Worm (Caenorhabditis elegans) whole organism, late embryonic: ENCODE results near the gene gsto-3.

Source experiments
- C38D4.7 ChIP-seq: fragments of 200-800 bp; sonication (Bioruptor generic); optimal IDR thresholded peaks from 2 replicates; lab custom pipeline; 2018; ENCODE audit warnings: mild to moderate bottlenecking, missing genetic modification characterization, moderate library complexity, missing compliant biosample characterization
- K02D7.2 ChIP-seq: sonication (generic microtip); optimal IDR thresholded peaks from 2 replicates; lab custom pipeline; 2017; ENCODE audit warnings: mild to moderate bottlenecking, missing genetic modification characterization, missing compliant biosample characterization
- K09A11.1 ChIP-seq: sonication (generic microtip); optimal IDR thresholded peaks from 2 replicates; lab custom pipeline; 2017; ENCODE audit warnings: antibody characterized with exemption, mild to moderate bottlenecking, missing genetic modification characterization, missing compliant biosample characterization; ENCODE audit not compliant: insufficient read depth
- T23F11.4 ChIP-seq: fragments of 200-800 bp; sonication (Bioruptor generic); optimal IDR thresholded peaks from 2 replicates; lab custom pipeline; 2018; ENCODE audit warnings: mild to moderate bottlenecking, missing genetic modification characterization, missing compliant biosample characterization
- Y22D7AL.16 ChIP-seq: sonication (generic microtip); optimal IDR thresholded peaks from 2 replicates; lab custom pipeline; 2016; ENCODE audit warnings: missing genetic modification characterization, missing compliant biosample characterization
- ahr-1 ChIP-seq: sonication (generic microtip); optimal IDR thresholded peaks from 2 replicates; lab custom pipeline; 2016; ENCODE audit warnings: missing genetic modification characterization, missing compliant biosample characterization
- ama-1 ChIP-seq: fragments of 150-350 bp; optimal IDR thresholded peaks from 2 replicates; lab custom pipeline; 2014
- ceh-14 ChIP-seq: sonication (generic microtip); optimal IDR thresholded peaks from 2 replicates; lab custom pipeline; 2016; ENCODE audit warnings: missing genotype, missing genetic modification characterization, missing compliant biosample characterization
- ceh-18 ChIP-seq: sonication (generic microtip); optimal IDR thresholded peaks from 2 replicates; lab custom pipeline; 2016; ENCODE audit warnings: missing genetic modification characterization, missing compliant biosample characterization
- ceh-19 ChIP-seq: fragments of 200-800 bp; sonication (Bioruptor generic); optimal IDR thresholded peaks from 2 replicates; lab custom pipeline; 2018; ENCODE audit warnings: mild to moderate bottlenecking, missing genetic modification characterization, missing compliant biosample characterization
- ceh-2 ChIP-seq: sonication (generic microtip); optimal IDR thresholded peaks from 2 replicates; lab custom pipeline; 2016; ENCODE audit warnings: missing genotype, missing genetic modification characterization, missing compliant biosample characterization
- ceh-6 ChIP-seq: fragments of 200-800 bp; sonication (Bioruptor generic); optimal IDR thresholded peaks from 2 replicates; lab custom pipeline; 2018; ENCODE audit warnings: mild to moderate bottlenecking, missing genetic modification characterization, missing compliant biosample characterization
- ceh-9 ChIP-seq: sonication (generic microtip); optimal IDR thresholded peaks from 2 replicates; lab custom pipeline; 2016; ENCODE audit warnings: mild to moderate bottlenecking, missing genetic modification characterization, inconsistent platforms, missing compliant biosample characterization
- che-1 ChIP-seq: sonication (generic microtip); optimal IDR thresholded peaks from 2 replicates; lab custom pipeline; 2016; ENCODE audit warnings: mild to moderate bottlenecking, missing genetic modification characterization, missing compliant biosample characterization
- elt-2 ChIP-seq: sonication (generic microtip); optimal IDR thresholded peaks from 2 replicates; lab custom pipeline; 2016; ENCODE audit warnings: missing genetic modification reagents, missing genetic modification characterization, missing compliant biosample characterization
- fkh-10 ChIP-seq: fragments of 150-350 bp; optimal IDR thresholded peaks from 2 replicates; lab custom pipeline; 2014; ENCODE audit warnings: missing biosample characterization, missing genetic modification reagents, missing genetic modification characterization
- fkh-6 ChIP-seq: sonication (generic microtip); optimal IDR thresholded peaks from 2 replicates; lab custom pipeline; 2016; ENCODE audit warnings: missing genetic modification characterization, missing compliant biosample characterization
- hlh-13 ChIP-seq: fragments of 200-800 bp; sonication (Bioruptor generic); optimal IDR thresholded peaks from 2 replicates; lab custom pipeline; 2018; ENCODE audit warnings: mild to moderate bottlenecking, missing genetic modification characterization, missing compliant biosample characterization
- hlh-15 ChIP-seq: sonication (generic microtip); optimal IDR thresholded peaks from 2 replicates; lab custom pipeline; 2016; ENCODE audit warnings: missing genetic modification characterization, missing compliant biosample characterization
- hlh-30 ChIP-seq: sonication (generic microtip); optimal IDR thresholded peaks from 2 replicates; lab custom pipeline; 2017; ENCODE audit warnings: antibody characterized with exemption, missing genetic modification characterization, missing compliant biosample characterization; ENCODE audit not compliant: insufficient read depth
- hlh-6 ChIP-seq: sonication (generic microtip); optimal IDR thresholded peaks from 2 replicates; lab custom pipeline; 2016; ENCODE audit warnings: missing genotype, missing genetic modification characterization, missing compliant biosample characterization
- hlh-8 ChIP-seq: sonication (generic microtip); optimal IDR thresholded peaks from 2 replicates; lab custom pipeline; 2016; ENCODE audit warnings: missing genotype, missing genetic modification characterization, missing compliant biosample characterization
- lin-11 ChIP-seq: fragments of 200-800 bp; sonication (Bioruptor generic); optimal IDR thresholded peaks from 2 replicates; lab custom pipeline; 2018; ENCODE audit warnings: mild to moderate bottlenecking, missing genetic modification characterization, missing compliant biosample characterization
- madf-2 ChIP-seq: sonication (generic microtip); optimal IDR thresholded peaks from 2 replicates; lab custom pipeline; 2017; ENCODE audit warnings: missing genetic modification characterization, missing compliant biosample characterization
- mec-3 ChIP-seq: sonication (generic microtip); optimal IDR thresholded peaks from 2 replicates; lab custom pipeline; 2016; ENCODE audit warnings: borderline replicate concordance, missing genetic modification characterization, missing compliant biosample characterization
- nfya-1 ChIP-seq: sonication (generic microtip); optimal IDR thresholded peaks from 2 replicates; lab custom pipeline; 2017; ENCODE audit warnings: missing genetic modification characterization, mild to moderate bottlenecking, missing compliant biosample characterization, antibody characterized with exemption, moderate library complexity
- nhr-11 ChIP-seq: fragments of 150-350 bp; optimal IDR thresholded peaks from 2 replicates; lab custom pipeline; 2014; ENCODE audit warnings: missing biosample characterization, missing genetic modification characterization
- nhr-232 ChIP-seq: sonication (generic microtip); optimal IDR thresholded peaks from 2 replicates; lab custom pipeline; 2016; ENCODE audit warnings: missing genetic modification characterization, missing compliant biosample characterization
- pax-1 ChIP-seq: fragments of 150-350 bp; optimal IDR thresholded peaks from 2 replicates; lab custom pipeline; 2014; ENCODE audit warnings: missing biosample characterization, missing genetic modification characterization
- pha-2 ChIP-seq: sonication (generic microtip); optimal IDR thresholded peaks from 2 replicates; lab custom pipeline; 2017; ENCODE audit warnings: mild to moderate bottlenecking, missing genetic modification characterization, missing compliant biosample characterization
- pqm-1 ChIP-seq: sonication (generic microtip); optimal IDR thresholded peaks from 2 replicates; lab custom pipeline; 2016; ENCODE audit warnings: missing genetic modification characterization, missing compliant biosample characterization
- ref-2 ChIP-seq: sonication (generic microtip); optimal IDR thresholded peaks from 2 replicates; lab custom pipeline; 2016; ENCODE audit warnings: missing genetic modification characterization, missing compliant biosample characterization
- rnt-1 ChIP-seq: sonication (generic microtip); optimal IDR thresholded peaks from 2 replicates; lab custom pipeline; 2016; ENCODE audit warnings: missing genetic modification characterization, missing compliant biosample characterization
- sdc-2 ChIP-seq: sonication (generic microtip); optimal IDR thresholded peaks from 2 replicates; lab custom pipeline; 2016; ENCODE audit warnings: missing genotype, missing genetic modification characterization, missing compliant biosample characterization
- sox-2 ChIP-seq: fragments of 200-800 bp; sonication (Bioruptor generic); IDR thresholded peaks from 2 replicates; pipeline ENCODE4 v1.3.6; 2022; ENCODE audit warnings: missing genetic modification reagents, missing genetic modification characterization, missing compliant biosample characterization
- sox-4 ChIP-seq: sonication (generic microtip); optimal IDR thresholded peaks from 2 replicates; lab custom pipeline; 2017; ENCODE audit warnings: mild to moderate bottlenecking, missing genetic modification characterization, inconsistent platforms, missing compliant biosample characterization
- syd-9 ChIP-seq: sonication (generic microtip); optimal IDR thresholded peaks from 2 replicates; lab custom pipeline; 2016; ENCODE audit warnings: mild to moderate bottlenecking, missing genetic modification characterization, moderate library complexity, missing compliant biosample characterization
- tbx-2 ChIP-seq: sonication (generic microtip); optimal IDR thresholded peaks from 2 replicates; lab custom pipeline; 2016; ENCODE audit warnings: missing genetic modification characterization, missing compliant biosample characterization
- tbx-7 ChIP-seq: sonication (generic microtip); optimal IDR thresholded peaks from 2 replicates; lab custom pipeline; 2016; ENCODE audit warnings: missing genotype, missing genetic modification characterization, missing compliant biosample characterization
- unc-3 ChIP-seq, 2 experiments: fragments of 200-800 bp in 1 of 2; sonication (Bioruptor generic) in 1 of 2; sonication (generic microtip) in 1 of 2; conservative IDR thresholded peaks in 1 of 2; optimal IDR thresholded peaks in 1 of 2; 2 replicates each; pipeline versions ENCODE4 v1.3.6 to Lab custom; 2016 to 2022; ENCODE audit warnings: missing compliant biosample characterization in 2 of 2, missing genetic modification characterization in 2 of 2, missing genetic modification reagents in 1 of 2
- unc-86 ChIP-seq: sonication (generic microtip); optimal IDR thresholded peaks from 2 replicates; lab custom pipeline; 2016; ENCODE audit warnings: missing genetic modification characterization, missing compliant biosample characterization

Gene gsto-3

DNA sequence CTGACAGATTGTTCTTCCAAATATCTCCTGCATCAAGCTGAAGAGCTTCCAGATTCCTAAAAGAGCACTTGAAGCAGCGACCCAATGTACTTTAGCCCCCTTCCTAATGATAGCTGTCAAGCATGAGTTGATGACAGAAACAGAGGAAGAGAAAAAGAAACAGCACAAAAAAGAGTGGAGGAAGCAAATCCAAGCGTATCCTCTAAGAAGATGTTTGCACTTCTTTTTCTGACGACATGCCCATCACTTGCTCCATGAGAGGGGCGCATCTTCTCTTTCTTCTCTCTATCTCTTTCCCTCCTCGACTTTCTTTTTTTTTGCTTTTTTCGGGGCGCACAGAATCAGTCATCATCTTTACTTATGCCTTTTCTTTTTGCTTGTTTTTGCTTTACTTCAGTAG, 20.8 kb downstream of the gsto-3 start:
- no peak for TF ChIP-seq nhr-232 (tag; lab: Kevin White, UChicago)
- TF ChIP-seq nhr-11 = no peak
- TF ChIP-seq ref-2 (tag; lab: Kevin White, UChicago) = no peak
- no peak for TF ChIP-seq syd-9 (tag; lab: Kevin White, UChicago)
- no peak for TF ChIP-seq nfya-1 (tag; lab: Kevin White, UChicago)
- TF ChIP-seq, all 69 proteins: peak for 0

DNA sequence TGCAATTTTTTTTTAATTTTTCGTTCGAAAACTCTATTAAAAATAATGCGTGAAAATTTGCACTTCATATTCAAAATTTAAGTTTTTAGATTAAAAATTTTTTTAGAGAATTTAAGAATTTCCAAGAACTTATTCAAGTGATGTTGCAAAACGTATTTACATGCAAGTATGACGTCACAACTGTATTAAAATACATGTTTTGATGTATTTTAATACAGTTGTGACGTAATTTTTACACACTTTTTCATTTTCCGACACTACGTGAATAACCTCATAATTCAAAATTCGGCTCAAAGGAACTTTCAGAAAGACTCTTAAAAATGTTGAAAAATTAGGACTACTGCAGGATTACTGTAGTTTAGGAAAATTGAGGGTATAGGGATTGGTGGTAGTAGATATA, 23.0 kb downstream of the gsto-3 start:
- TF ChIP-seq pqm-1 (tag; lab: Kevin White, UChicago) = no peak
- TF ChIP-seq madf-2 = no peak
- no peak for TF ChIP-seq ama-1 (lab: Kevin White, UChicago)
- no peak for TF ChIP-seq ref-2 (tag; lab: Kevin White, UChicago)
- no peak for TF ChIP-seq fkh-6 (tag; lab: Kevin White, UChicago)

- no peak for TF ChIP-seq lin-11
- TF ChIP-seq elt-2 (tag; lab: Kevin White, UChicago) = peak; percentile 80
- TF ChIP-seq, all 69 proteins: peak for 1
These were observed 23.9 kb downstream of the gsto-3 start for ce11 chrIII:356906-357901.

- TF ChIP-seq mec-3 (no peak), tbx-7 (tag; lab: Kevin White, UChicago) (no peak), sox-4 (tag; lab: Kevin White, UChicago) (peak; percentile 7), unc-3 (GFP tag; conservative IDR thresholded peaks at IDR 0.05; lab: Robert Waterston, UW) (no peak), unc-3 (tag; optimal IDR thresholded peaks at IDR 0.05; lab: Kevin White, UChicago) (no peak), ahr-1 (tag; lab: Kevin White, UChicago) (no peak), fkh-10 (GFP tag; lab: Kevin White, UChicago) (no peak), elt-2 (tag; lab: Kevin White, UChicago) (peak; percentile 52), nhr-232 (tag; lab: Kevin White, UChicago) (no peak), K09A11.1 (tag; lab: Kevin White, UChicago) (peak; percentile 5), ceh-19 (GFP tag; lab: Kevin White, UChicago) (no peak), sox-2 (GFP tag; lab: Robert Waterston, UW) (peak; percentile 19; the same call in 1 of the 2 replicates), ceh-14 (peak; percentile 80), hlh-8 (peak; percentile 22), T23F11.4 (no peak), sdc-2 (tag; lab: Kevin White, UChicago) (peak; percentile 53), Y22D7AL.16 (no peak), lin-11 (no peak), ceh-18 (tag; lab: Kevin White, UChicago) (peak; percentile 69), K02D7.2 (no peak), pax-1 (tag; lab: Kevin White, UChicago) (no peak), C38D4.7 (no peak), che-1 (tag; lab: Kevin White, UChicago) (no peak), rnt-1 (tag; lab: Kevin White, UChicago) (peak; percentile 63), hlh-13 (GFP tag; lab: Kevin White, UChicago) (no peak), hlh-6 (tag; lab: Kevin White, UChicago) (no peak), nhr-11 (no peak), hlh-15 (tag; lab: Kevin White, UChicago) (no peak), madf-2 (no peak), unc-86 (tag; lab: Kevin White, UChicago) (no peak), ceh-6 (GFP tag; lab: Kevin White, UChicago) (peak; percentile 45), hlh-30 (tag; lab: Kevin White, UChicago) (peak; percentile 96), pha-2 (tag; lab: Kevin White, UChicago) (peak; percentile 54), tbx-2 (tag; lab: Kevin White, UChicago) (peak; percentile 76), ceh-2 (tag; lab: Kevin White, UChicago) (peak; percentile 41), ceh-9 (tag; lab: Kevin White, UChicago) (no peak)
These were observed 26.3 kb downstream of the gsto-3 start, which contains the start of gene gei-4 for ce11 chrIII:354545-355460. Gene gei-4 (minus strand): TSS chrIII:354800.
